Fruit fly (Drosophila melanogaster) whole organism, prepupa: ENCODE results near the gene CycA.

Source experiments
- CG34406 ChIP-seq: fragments of 200-800 bp; sonication (Bioruptor generic); optimal IDR thresholded peaks from 3 replicates; lab custom pipeline; 2016; ENCODE audit warnings: missing biosample characterization, missing genetic modification characterization
- CG6276 ChIP-seq: fragments of 200-800 bp; sonication (Bioruptor generic); optimal IDR thresholded peaks from 2 replicates; lab custom pipeline; 2017; ENCODE audit warnings: missing biosample characterization, mild to moderate bottlenecking, missing genetic modification characterization
- Eip75B ChIP-seq: fragments of 200-800 bp; sonication (Bioruptor generic); optimal IDR thresholded peaks from 3 replicates; lab custom pipeline; 2016; ENCODE audit warnings: missing biosample characterization, missing genetic modification characterization
- Eip93F ChIP-seq: fragments of 200-800 bp; sonication (Bioruptor generic); optimal IDR thresholded peaks from 2 replicates; lab custom pipeline; 2016; ENCODE audit warnings: missing biosample characterization, mild to moderate bottlenecking, missing genetic modification characterization
- Lpt ChIP-seq: fragments of 200-800 bp; sonication (Bioruptor generic); optimal IDR thresholded peaks from 3 replicates; lab custom pipeline; 2016; ENCODE audit warnings: missing biosample characterization, missing genetic modification characterization

DNA sequence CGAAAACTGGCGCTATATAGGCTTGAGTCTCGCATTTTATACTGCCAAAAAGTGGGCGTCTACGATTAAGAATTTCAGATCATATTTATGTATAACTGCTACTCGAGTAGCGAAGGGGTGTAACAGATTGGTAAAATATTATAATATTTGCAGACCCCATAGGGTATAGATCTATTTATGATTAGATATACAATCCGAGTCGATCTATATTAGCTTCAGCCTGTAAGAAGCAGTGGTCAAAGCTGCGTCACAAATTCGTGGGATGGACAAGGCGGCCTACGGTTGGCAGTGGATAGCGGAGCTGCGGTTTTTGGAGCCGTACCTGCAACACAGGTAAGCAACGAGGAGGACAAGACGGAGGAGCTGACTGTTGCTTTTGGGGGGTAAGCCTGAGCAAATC is 18.7 kb downstream of the CycA start, which contains the start of gene Cubn2:
- TF ChIP-seq CG34406 (GFP tag; lab: Kevin White, UChicago) (no peak), Eip93F (no peak), CG6276 (GFP tag; lab: Kevin White, UChicago) (no peak), Eip75B (no peak), Lpt (GFP tag; lab: Kevin White, UChicago) (no peak)
